Fruit fly (Drosophila melanogaster) Kc167 (cell line): Measurements from ENCODE around the gene CG4955.

Experiments used
- Myc ChIP-seq: fragments of >200 bp; optimal IDR thresholded peaks from 2 replicates; lab custom pipeline; 2017; ENCODE audit warnings: missing external identifiers
- Sin3A ChIP-seq: fragments of >200 bp; optimal IDR thresholded peaks from 2 replicates; lab custom pipeline; 2018; ENCODE audit warnings: missing external identifiers
- h ChIP-seq: fragments of >200 bp; optimal IDR thresholded peaks from 3 replicates; lab custom pipeline; 2018; ENCODE audit warnings: missing external identifiers
- insv ChIP-seq: fragments of >200 bp; optimal IDR thresholded peaks from 3 replicates; lab custom pipeline; 2018; ENCODE audit warnings: missing external identifiers
- psq ChIP-seq: fragments of >200 bp; optimal IDR thresholded peaks from 2 replicates; lab custom pipeline; 2017; ENCODE audit warnings: missing external identifiers
- ttk ChIP-seq: sonication (Bioruptor generic); optimal IDR thresholded peaks from 2 replicates; lab custom pipeline; 2017; ENCODE audit warnings: missing external identifiers

CG4955 gene

DNA sequence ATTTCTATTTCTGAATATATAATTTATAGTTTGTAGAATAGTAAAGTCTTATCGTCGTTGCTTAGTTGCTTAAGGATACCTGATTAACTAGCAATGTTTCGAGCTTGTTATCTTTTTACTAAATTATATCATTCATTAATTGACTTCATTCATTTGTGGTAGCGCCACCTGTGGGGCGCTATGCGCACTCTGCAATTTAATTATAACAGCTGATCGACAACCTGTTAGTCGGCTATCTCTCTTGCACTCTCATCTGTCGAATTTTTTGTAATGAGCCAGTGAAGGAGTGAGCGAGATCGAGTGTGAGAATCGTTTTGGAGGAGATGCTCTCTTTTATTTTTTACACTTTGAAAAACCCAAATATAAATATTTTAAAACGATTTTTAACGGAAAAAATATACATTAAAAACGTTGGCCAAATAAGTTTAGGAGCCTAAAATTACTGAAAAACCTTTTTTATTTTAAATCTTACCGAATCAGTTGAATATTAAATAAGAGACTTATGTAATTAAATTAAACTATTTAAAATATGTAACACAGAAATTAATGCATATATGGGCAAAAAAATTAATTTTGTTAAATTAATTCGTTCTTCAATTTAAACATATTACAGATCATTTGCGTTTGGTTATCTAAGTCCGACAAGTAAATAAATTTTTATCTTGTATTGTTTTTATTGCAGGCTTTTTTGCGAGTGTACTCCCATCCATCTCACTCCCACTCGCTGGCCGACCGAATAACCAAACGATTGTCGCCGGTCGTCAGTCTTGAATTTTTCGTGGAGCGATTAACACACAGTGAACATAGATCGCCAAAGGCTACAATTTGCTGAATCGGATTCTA is 10.0 kb downstream of the CG4955 start, which contains the start of the genes CG16700 and CG4991:
Gene CG16700 (plus strand): TSS at position 793 of the 843 bp plus-strand sequence.
Gene CG4991 (plus strand): TSS at position 793 of the 843 bp plus-strand sequence.
- TF ChIP-seq Sin3A (lab: Kevin White, UChicago) (no peak), h (no peak), psq (lab: Kevin White, UChicago) (no peak), ttk (lab: Kevin White, UChicago) (no peak), insv (lab: Kevin White, UChicago) (no peak), Myc (no peak)

DNA sequence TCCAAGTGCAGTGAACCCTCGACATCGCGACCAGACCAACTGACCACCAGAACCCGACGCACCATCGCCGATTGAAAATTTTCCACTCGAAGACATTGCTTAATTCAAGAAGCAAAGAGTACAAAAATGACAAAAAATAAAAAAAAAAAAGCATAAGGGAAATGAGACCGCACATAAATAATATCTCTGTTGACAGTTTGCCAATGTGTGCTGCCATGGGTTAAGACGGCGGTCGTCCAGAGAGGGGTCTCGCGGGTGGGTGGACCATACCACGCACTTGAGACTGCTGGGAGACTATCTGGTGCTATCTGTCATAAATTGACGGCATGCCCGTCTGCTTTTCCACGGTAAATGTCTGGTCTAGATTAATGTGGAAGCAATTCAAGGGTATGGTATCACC is 12.2 kb downstream of the CG4955 start:
- TF ChIP-seq ttk (lab: Kevin White, UChicago): no peak
- TF ChIP-seq Sin3A (lab: Kevin White, UChicago): no peak
- no peak for TF ChIP-seq h
- TF ChIP-seq insv (lab: Kevin White, UChicago): no peak
- no peak for TF ChIP-seq Myc
- TF ChIP-seq psq (lab: Kevin White, UChicago): no peak

dm6 chrX:17093900-17094446 is 12.7 kb downstream of the CG4955 start:
- TF ChIP-seq insv (lab: Kevin White, UChicago) (no peak), Myc (no peak), ttk (lab: Kevin White, UChicago) (no peak), psq (lab: Kevin White, UChicago) (no peak), Sin3A (lab: Kevin White, UChicago) (no peak), h (no peak)

DNA sequence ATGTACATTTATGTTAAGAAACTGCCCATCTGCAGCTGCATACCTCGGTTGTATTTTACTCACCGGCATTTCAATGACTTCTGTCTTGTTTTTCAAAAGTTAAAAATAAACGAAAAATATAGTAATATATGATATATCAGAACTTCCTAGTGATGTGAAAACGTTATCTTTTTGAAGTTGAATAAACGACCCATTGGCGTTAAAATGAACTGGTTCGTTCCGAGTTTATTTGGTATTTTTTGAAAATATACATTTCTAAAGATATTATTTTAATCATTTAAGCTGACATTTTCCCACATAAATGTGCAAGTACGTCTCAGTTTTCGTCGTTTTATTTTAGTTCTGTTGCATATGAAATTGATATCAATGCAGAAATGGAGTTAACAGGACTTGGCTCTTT is 24.5 kb downstream of the CG4955 start, which contains the start of gene Arpc3B:
Gene Arpc3B (minus strand): TSS at position 146 of the 400 bp plus-strand sequence.
- no peak for TF ChIP-seq insv (lab: Kevin White, UChicago)
- no peak for TF ChIP-seq ttk (lab: Kevin White, UChicago)
- no peak for TF ChIP-seq Sin3A (lab: Kevin White, UChicago)
- no peak for TF ChIP-seq psq (lab: Kevin White, UChicago)
- TF ChIP-seq Myc: no peak
- TF ChIP-seq h: no peak

dm6 chrX:17106153-17106700 is 25.0 kb downstream of the CG4955 start:
- no peak for TF ChIP-seq ttk (lab: Kevin White, UChicago)
- TF ChIP-seq insv (lab: Kevin White, UChicago): no peak
- no peak for TF ChIP-seq psq (lab: Kevin White, UChicago)
- no peak for TF ChIP-seq h
- no peak for TF ChIP-seq Sin3A (lab: Kevin White, UChicago)
- no peak for TF ChIP-seq Myc

DNA sequence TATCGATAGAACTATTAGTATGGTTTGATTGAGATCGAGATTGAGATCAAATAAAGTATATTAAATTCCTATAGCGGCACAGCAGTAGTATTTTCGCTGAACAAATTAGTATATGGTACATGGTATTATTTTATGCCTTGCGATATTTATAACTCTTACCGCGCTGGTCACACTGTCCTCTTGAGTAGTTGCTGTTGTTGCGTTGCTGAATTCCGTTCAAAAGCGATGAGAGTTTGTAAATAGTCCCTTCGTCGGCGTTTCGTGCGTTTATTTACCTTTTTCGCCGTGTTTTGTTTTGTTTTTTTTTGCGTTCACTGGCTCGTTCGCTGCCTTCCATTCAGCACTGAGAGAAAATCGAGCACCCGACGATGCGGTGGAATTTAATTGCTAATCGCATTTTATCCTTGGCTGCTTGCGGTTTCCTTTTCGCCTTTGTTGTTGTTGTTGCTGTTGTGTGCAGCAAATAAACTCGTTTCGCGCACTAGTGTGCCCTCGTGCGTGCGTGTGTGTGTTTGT is 26.2 kb downstream of the CG4955 start, which contains the start of gene CG5004:
Gene CG5004 (plus strand): TSS at position 182 of the 516 bp plus-strand sequence.
- TF ChIP-seq ttk (lab: Kevin White, UChicago): no peak

- TF ChIP-seq Sin3A (lab: Kevin White, UChicago): no peak
- no peak for TF ChIP-seq ttk (lab: Kevin White, UChicago)
- no peak for TF ChIP-seq h
- no peak for TF ChIP-seq Myc
- no peak for TF ChIP-seq insv (lab: Kevin White, UChicago)
- no peak for TF ChIP-seq psq (lab: Kevin White, UChicago)
These were observed 26.8 kb downstream of the CG4955 start for dm6 chrX:17108000-17108399.

DNA sequence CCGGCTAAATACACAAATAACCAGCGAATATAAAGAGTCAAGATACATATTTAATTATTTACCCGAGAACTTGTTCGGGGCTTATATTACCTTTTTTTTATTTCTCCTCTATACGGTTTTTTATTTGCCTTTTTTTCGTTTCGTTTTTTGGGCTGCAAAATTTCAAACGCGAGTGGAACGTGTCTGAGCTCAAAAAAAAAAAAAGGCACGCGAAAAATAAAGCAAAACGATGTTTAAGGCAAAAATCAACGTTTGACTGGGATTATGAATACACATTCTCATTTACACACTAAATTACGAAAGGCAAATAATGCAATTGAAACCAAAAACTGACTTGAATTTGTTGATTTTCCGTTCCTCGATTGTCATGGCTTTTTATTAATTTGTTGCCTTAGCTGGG is 28.4 kb downstream of the CG4955 start:
- TF ChIP-seq Myc (no peak), psq (lab: Kevin White, UChicago) (no peak), insv (lab: Kevin White, UChicago) (no peak), h (no peak), Sin3A (lab: Kevin White, UChicago) (no peak), ttk (lab: Kevin White, UChicago) (no peak)

DNA sequence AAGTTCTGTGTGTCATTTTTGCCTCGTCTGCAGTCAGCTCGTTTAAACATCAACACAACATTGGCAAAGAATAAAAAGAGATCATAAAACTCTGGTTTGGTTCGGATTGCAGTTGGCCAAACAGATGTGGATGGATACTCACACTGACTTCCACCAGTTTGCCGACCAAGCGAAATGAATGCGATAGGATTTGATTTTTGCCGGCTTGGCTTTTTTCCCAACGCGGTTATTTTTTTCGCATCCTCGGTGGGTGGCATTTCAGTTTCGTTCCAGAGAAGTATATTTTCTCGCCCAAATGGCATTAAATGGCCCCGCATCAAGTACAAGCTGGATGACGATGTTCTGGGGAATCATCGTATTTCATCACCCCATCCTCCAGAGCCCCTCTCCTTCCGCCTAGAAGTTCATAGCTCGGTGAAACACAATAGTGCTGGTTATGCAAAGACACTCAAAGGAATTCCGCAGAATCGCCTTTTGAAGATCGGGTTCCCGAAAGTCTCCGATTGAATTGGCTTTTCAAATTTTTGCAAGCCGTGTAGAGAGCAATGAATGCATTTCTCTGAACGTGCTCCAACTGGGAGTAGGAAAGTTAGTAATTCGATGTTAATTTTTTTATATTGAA is 29.4 kb downstream of the CG4955 start:
- TF ChIP-seq insv (lab: Kevin White, UChicago) (no peak), h (no peak), Myc (no peak), psq (lab: Kevin White, UChicago) (no peak), ttk (lab: Kevin White, UChicago) (no peak), Sin3A (lab: Kevin White, UChicago) (no peak)

DNA sequence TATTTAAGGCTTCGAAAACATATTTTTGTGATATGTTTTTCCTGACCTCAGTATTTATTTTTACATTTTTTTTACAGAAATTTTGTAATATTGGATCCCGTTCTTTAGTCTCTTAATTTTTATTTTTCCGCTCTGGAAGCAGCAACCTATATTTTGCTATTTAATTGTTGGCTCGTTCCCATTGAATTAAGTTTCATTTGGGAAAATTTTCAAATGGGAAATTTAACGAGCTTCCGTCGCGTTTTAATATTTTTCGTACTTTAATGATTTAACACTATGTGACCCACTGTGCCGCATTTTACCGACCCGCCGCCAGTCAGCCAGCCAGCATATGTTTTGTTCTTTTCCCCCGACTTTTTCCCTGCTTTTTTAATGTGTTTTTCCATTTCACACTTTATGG is 30.0 kb downstream of the CG4955 start:
- no peak for TF ChIP-seq h
- TF ChIP-seq insv (lab: Kevin White, UChicago): no peak
- TF ChIP-seq ttk (lab: Kevin White, UChicago): no peak
- no peak for TF ChIP-seq psq (lab: Kevin White, UChicago)
- TF ChIP-seq Sin3A (lab: Kevin White, UChicago): no peak
- no peak for TF ChIP-seq Myc
